Worm (Caenorhabditis elegans) whole organism, L2 larva: Measurements from ENCODE around the gene sqv-8.

Experiments
- dmd-4 ChIP-seq: sonication (generic microtip); optimal IDR thresholded peaks from 2 replicates; lab custom pipeline; 2017; ENCODE audit warnings: missing biosample characterization, missing genetic modification characterization
- egl-27 ChIP-seq: sonication (generic microtip); optimal IDR thresholded peaks from 3 replicates; lab custom pipeline; 2017; ENCODE audit warnings: missing biosample characterization, missing genetic modification reagents, missing genetic modification characterization
- elt-1 ChIP-seq: fragments of 150-350 bp; optimal IDR thresholded peaks from 2 replicates; lab custom pipeline; 2014; ENCODE audit warnings: missing biosample characterization, missing genetic modification characterization
- lin-39 ChIP-seq: fragments of 150-350 bp; optimal IDR thresholded peaks from 2 replicates; lab custom pipeline; 2014; ENCODE audit warnings: missing biosample characterization, missing genetic modification reagents, missing genetic modification characterization
- nhr-237 ChIP-seq: fragments of 150-350 bp; optimal IDR thresholded peaks from 2 replicates; lab custom pipeline; 2014; ENCODE audit warnings: missing biosample characterization, missing genetic modification characterization
- nhr-77 ChIP-seq: fragments of 150-350 bp; optimal IDR thresholded peaks from 2 replicates; lab custom pipeline; 2014; ENCODE audit warnings: missing biosample characterization, missing genetic modification characterization

ce11 chrII:9677470-9677869, 30.7 kb downstream of the sqv-8 start:
- TF ChIP-seq egl-27 (tag; lab: Kevin White, UChicago) (no peak), lin-39 (tag; lab: Kevin White, UChicago) (no peak), nhr-77 (tag; lab: Kevin White, UChicago) (no peak), nhr-237 (no peak), dmd-4 (tag; lab: Kevin White, UChicago) (no peak), elt-1 (tag; lab: Kevin White, UChicago) (no peak)
